Fruit fly (Drosophila melanogaster) whole organism, wandering third instar larva: ENCODE results near the gene CG5181.
A peak's percentile ranks its signal among the peaks of the same experiment; 100 is the strongest.

Experiments
- Abd-B ChIP-seq: fragments of >200 bp; optimal IDR thresholded peaks from 2 replicates; lab custom pipeline; 2017; ENCODE audit warnings: missing biosample characterization, missing genetic modification characterization
- CG32264 ChIP-seq: fragments of 200-800 bp; sonication (Bioruptor generic); optimal IDR thresholded peaks from 2 replicates; lab custom pipeline; 2016; ENCODE audit warnings: missing biosample characterization, missing genetic modification characterization
- CG9705 ChIP-seq: fragments of 200-800 bp; sonication (Bioruptor generic); optimal IDR thresholded peaks from 2 replicates; lab custom pipeline; 2018; ENCODE audit warnings: missing biosample characterization, mild to moderate bottlenecking, missing genetic modification characterization
- CrebA ChIP-seq: fragments of 200-800 bp; sonication (Bioruptor generic); optimal IDR thresholded peaks from 2 replicates; lab custom pipeline; 2016; ENCODE audit warnings: missing biosample characterization, mild to moderate bottlenecking, missing genetic modification characterization, borderline replicate concordance
- Dfd ChIP-seq: fragments of >200 bp; optimal IDR thresholded peaks from 2 replicates; lab custom pipeline; 2017; ENCODE audit warnings: missing biosample characterization, missing genetic modification characterization
- Dif ChIP-seq: fragments of 200-275, 200-300 bp; sonication (Bioruptor generic); optimal IDR thresholded peaks from 2 replicates; lab custom pipeline; 2018; ENCODE audit warnings: missing biosample characterization, missing genetic modification characterization; ENCODE audit not compliant: partially characterized antibody
- GATAd ChIP-seq: sonication (Bioruptor generic); optimal IDR thresholded peaks from 2 replicates; lab custom pipeline; 2016; ENCODE audit warnings: missing biosample characterization, missing genetic modification characterization
- HLH106 ChIP-seq: fragments of 200-800 bp; optimal IDR thresholded peaks from 3 replicates; lab custom pipeline; 2019; ENCODE audit warnings: missing biosample characterization, mild to moderate bottlenecking, missing genetic modification characterization, moderate library complexity
- Hnf4 ChIP-seq: fragments of 200-800 bp; sonication (Bioruptor generic); optimal IDR thresholded peaks from 2 replicates; lab custom pipeline; 2016; ENCODE audit warnings: missing biosample characterization, mild to moderate bottlenecking, missing genetic modification characterization
- Hr78 ChIP-seq: fragments of >200 bp; optimal IDR thresholded peaks from 2 replicates; lab custom pipeline; 2017; ENCODE audit warnings: missing biosample characterization, missing genetic modification characterization
- Hr83 ChIP-seq: fragments of 200-300 bp; sonication (Bioruptor generic); optimal IDR thresholded peaks from 2 replicates; lab custom pipeline; 2016; ENCODE audit warnings: missing biosample characterization, mild to moderate bottlenecking, missing genetic modification characterization, moderate library complexity; ENCODE audit not compliant: poor library complexity, severe bottlenecking
- Jra ChIP-seq: sonication (Bioruptor generic); optimal IDR thresholded peaks from 2 replicates; lab custom pipeline; 2016; ENCODE audit warnings: missing biosample characterization, missing genetic modification characterization
- Mio ChIP-seq: sonication (Bioruptor generic); optimal IDR thresholded peaks from 2 replicates; lab custom pipeline; 2016; ENCODE audit warnings: missing biosample characterization, missing genetic modification characterization
- Myc ChIP-seq: fragments of >200 bp; optimal IDR thresholded peaks from 2 replicates; lab custom pipeline; 2017
- N ChIP-seq: fragments of >200 bp; optimal IDR thresholded peaks from 2 replicates; lab custom pipeline; 2018; ENCODE audit warnings: missing biosample characterization, missing external identifiers, missing genetic modification characterization
- OdsH ChIP-seq: fragments of 200-800 bp; sonication (Bioruptor generic); optimal IDR thresholded peaks from 2 replicates; lab custom pipeline; 2016; ENCODE audit warnings: missing biosample characterization, mild to moderate bottlenecking, missing genetic modification characterization
- Rel ChIP-seq, 2 experiments: fragments of 200-800 bp; sonication (Bioruptor generic) in 1 of 2; optimal IDR thresholded peaks; 2 replicates in 1 of 2; 3 replicates in 1 of 2; lab custom pipeline; 2016 to 2019; ENCODE audit warnings: mild to moderate bottlenecking in 2 of 2, missing biosample characterization in 2 of 2, missing genetic modification characterization in 2 of 2, moderate library complexity in 1 of 2
- Sp1 ChIP-seq: fragments of 200-800 bp; sonication (Bioruptor generic); optimal IDR thresholded peaks from 3 replicates; lab custom pipeline; 2019; ENCODE audit warnings: missing biosample characterization, mild to moderate bottlenecking, missing genetic modification characterization, moderate library complexity
- Vsx2 ChIP-seq: fragments of 200-300, 225-300 bp; sonication (Bioruptor generic); optimal IDR thresholded peaks from 2 replicates; lab custom pipeline; 2018; ENCODE audit warnings: missing biosample characterization, missing genetic modification characterization; ENCODE audit not compliant: partially characterized antibody
- br ChIP-seq: fragments of 200-800 bp; sonication (Bioruptor generic); optimal IDR thresholded peaks from 2 replicates; lab custom pipeline; 2016; ENCODE audit warnings: missing biosample characterization, missing genetic modification characterization
- brk ChIP-seq: fragments of 200-800 bp; sonication (Bioruptor generic); optimal IDR thresholded peaks from 2 replicates; lab custom pipeline; 2016; ENCODE audit warnings: missing biosample characterization, mild to moderate bottlenecking, missing genetic modification characterization
- dl ChIP-seq, 2 experiments: fragments of 175-275, 200-275 bp in 1 of 2; fragments of 200-275 bp in 1 of 2; sonication (Bioruptor generic); optimal IDR thresholded peaks; lab custom pipeline; 2018; ENCODE audit warnings: mild to moderate bottlenecking in 2 of 2, missing biosample characterization in 2 of 2, missing genetic modification characterization in 2 of 2, moderate library complexity in 2 of 2; ENCODE audit not compliant: partially characterized antibody in 2 of 2, insufficient read depth in 1 of 2
- dmrt93B ChIP-seq: fragments of 200-800 bp; sonication (Bioruptor generic); optimal IDR thresholded peaks from 2 replicates; lab custom pipeline; 2018; ENCODE audit warnings: missing biosample characterization, mild to moderate bottlenecking, missing genetic modification characterization
- dsf ChIP-seq: sonication (Bioruptor generic); optimal IDR thresholded peaks from 2 replicates; lab custom pipeline; 2016; ENCODE audit warnings: missing biosample characterization, missing genetic modification characterization, borderline replicate concordance
- ey ChIP-seq: fragments of 200-800 bp; sonication (Bioruptor generic); optimal IDR thresholded peaks from 2 replicates; lab custom pipeline; 2016; ENCODE audit warnings: missing biosample characterization, missing genetic modification characterization
- foxo ChIP-seq, 2 experiments: fragments of 200-800 bp; sonication (Bioruptor generic); optimal IDR thresholded peaks; 2 replicates in 1 of 2; 3 replicates in 1 of 2; lab custom pipeline; 2016 to 2017; ENCODE audit warnings: missing biosample characterization in 2 of 2, missing genetic modification characterization in 2 of 2
- fru ChIP-seq: fragments of 200-800 bp; sonication (Bioruptor generic); optimal IDR thresholded peaks from 3 replicates; lab custom pipeline; 2016; ENCODE audit warnings: missing biosample characterization, mild to moderate bottlenecking, missing genetic modification characterization
- h ChIP-seq: fragments of 200-800 bp; sonication (Bioruptor generic); optimal IDR thresholded peaks from 3 replicates; lab custom pipeline; 2016; ENCODE audit warnings: missing biosample characterization, mild to moderate bottlenecking, missing genetic modification characterization
- jim ChIP-seq: fragments of 175-275, 200-325 bp; sonication (Bioruptor generic); optimal IDR thresholded peaks from 2 replicates; lab custom pipeline; 2016; ENCODE audit warnings: missing biosample characterization, mild to moderate bottlenecking, missing genetic modification characterization
- lola ChIP-seq: fragments of >200 bp; optimal IDR thresholded peaks from 2 replicates; lab custom pipeline; 2017; ENCODE audit warnings: missing biosample characterization, missing genetic modification characterization
- pan ChIP-seq: fragments of >200 bp; optimal IDR thresholded peaks from 2 replicates; lab custom pipeline; 2017
- psq ChIP-seq: fragments of 200-800 bp; sonication (Bioruptor generic); optimal IDR thresholded peaks from 3 replicates; lab custom pipeline; 2017; ENCODE audit warnings: missing biosample characterization, mild to moderate bottlenecking, missing genetic modification characterization, moderate library complexity
- rgr ChIP-seq: fragments of 200-800 bp; sonication (Bioruptor generic); optimal IDR thresholded peaks from 3 replicates; lab custom pipeline; 2016; ENCODE audit warnings: missing biosample characterization, mild to moderate bottlenecking, missing genetic modification characterization
- sage ChIP-seq: fragments of 200-800 bp; sonication (Bioruptor generic); optimal IDR thresholded peaks from 2 replicates; lab custom pipeline; 2016; ENCODE audit warnings: missing biosample characterization, mild to moderate bottlenecking, missing genetic modification characterization
- sv ChIP-seq: fragments of 200-800 bp; sonication (Bioruptor generic); optimal IDR thresholded peaks from 3 replicates; lab custom pipeline; 2016; ENCODE audit warnings: missing biosample characterization, missing genetic modification characterization
- tai ChIP-seq: sonication (Bioruptor generic); optimal IDR thresholded peaks from 2 replicates; lab custom pipeline; 2016; ENCODE audit warnings: missing biosample characterization, missing genetic modification characterization
- usp ChIP-seq: fragments of >200 bp; optimal IDR thresholded peaks from 2 replicates; lab custom pipeline; 2017; ENCODE audit warnings: missing biosample characterization, missing genetic modification characterization
- woc ChIP-seq: sonication (Bioruptor generic); optimal IDR thresholded peaks from 2 replicates; lab custom pipeline; 2016; ENCODE audit warnings: missing biosample characterization, mild to moderate bottlenecking, missing genetic modification characterization

CG5181 gene

dm6 chr2L:7419408-7420304 lies 10.0 kb upstream of the CG5181 start:
- peak; percentile 74 for TF ChIP-seq Hr83 (GFP tag; lab: Kevin White, UChicago)
- TF ChIP-seq GATAd (GFP tag; lab: Kevin White, UChicago) = no peak
- TF ChIP-seq Abd-B (GFP tag; lab: Kevin White, UChicago) = no peak
- peak; percentile 79 for TF ChIP-seq dmrt93B (GFP tag; lab: Kevin White, UChicago)
- peak; percentile 75 for TF ChIP-seq OdsH
- TF ChIP-seq Jra (GFP tag; lab: Kevin White, UChicago) = peak; percentile 50
- no peak for TF ChIP-seq jim (GFP tag; lab: Kevin White, UChicago)
- peak; percentile 65 for TF ChIP-seq dsf (GFP tag; lab: Kevin White, UChicago)
- peak; percentile 89 for TF ChIP-seq CG9705 (GFP tag; lab: Kevin White, UChicago)
- no peak for TF ChIP-seq N (GFP tag; lab: Kevin White, UChicago)
- no peak for TF ChIP-seq CrebA (GFP tag; lab: Kevin White, UChicago)
- peak; percentile 61 for TF ChIP-seq ey
- TF ChIP-seq usp (GFP tag; lab: Kevin White, UChicago) = no peak
- TF ChIP-seq Sp1 (GFP tag; lab: Kevin White, UChicago) = peak; percentile 93
- TF ChIP-seq psq = peak; percentile 54
- no peak for TF ChIP-seq Hr78
- TF ChIP-seq fru (GFP tag; lab: Kevin White, UChicago) = peak; percentile 67
- peak; percentile 25 for TF ChIP-seq Dif
- peak; percentile 43 for TF ChIP-seq rgr (GFP tag; lab: Kevin White, UChicago)
- TF ChIP-seq Hnf4 (GFP tag; lab: Kevin White, UChicago) = peak; percentile 46
- TF ChIP-seq woc (GFP tag; lab: Kevin White, UChicago) = peak; percentile 3
- peak; percentile 6 for TF ChIP-seq CG32264 (GFP tag; lab: Kevin White, UChicago)
- no peak for TF ChIP-seq lola (GFP tag; lab: Kevin White, UChicago)
- TF ChIP-seq Dfd = no peak
- TF ChIP-seq sv (GFP tag; lab: Kevin White, UChicago) = no peak
- TF ChIP-seq dl (GFP tag; optimal IDR thresholded peaks at IDR 0.05; lab: Kevin White, UChicago; ENCODE audit: insufficient read depth in 1 of 2, partially characterized antibody in 2 of 2) = peak in 1 of 2 experiments; percentile 34
- TF ChIP-seq Vsx2 (GFP tag; lab: Kevin White, UChicago) = no peak
- TF ChIP-seq h (GFP tag; lab: Kevin White, UChicago) = peak; percentile 70
- peak; percentile 97 for TF ChIP-seq HLH106 (tag; lab: Kevin White, UChicago)
- no peak for TF ChIP-seq pan (lab: Kevin White, UChicago)
- peak; percentile 80 for TF ChIP-seq br (GFP tag; lab: Kevin White, UChicago)
- TF ChIP-seq Rel (GFP tag; optimal IDR thresholded peaks at IDR 0.05; lab: Kevin White, UChicago) = no peak
- TF ChIP-seq Rel (tag; optimal IDR thresholded peaks at IDR 0.05; lab: Kevin White, UChicago) = peak; percentile 87
- TF ChIP-seq Mio (GFP tag; lab: Kevin White, UChicago) = no peak
- TF ChIP-seq brk (GFP tag; lab: Kevin White, UChicago) = no peak
- no peak for TF ChIP-seq sage
- peak; percentile 55 for TF ChIP-seq tai
- peak; percentile 0 to 74 for TF ChIP-seq foxo (GFP tag; optimal IDR thresholded peaks at IDR 0.05; lab: Kevin White, UChicago)
- TF ChIP-seq Myc (lab: Kevin White, UChicago) = no peak
